Worm (Caenorhabditis elegans): ENCODE measurements around the gene lsy-2.

lsy-2 gene

DNA sequence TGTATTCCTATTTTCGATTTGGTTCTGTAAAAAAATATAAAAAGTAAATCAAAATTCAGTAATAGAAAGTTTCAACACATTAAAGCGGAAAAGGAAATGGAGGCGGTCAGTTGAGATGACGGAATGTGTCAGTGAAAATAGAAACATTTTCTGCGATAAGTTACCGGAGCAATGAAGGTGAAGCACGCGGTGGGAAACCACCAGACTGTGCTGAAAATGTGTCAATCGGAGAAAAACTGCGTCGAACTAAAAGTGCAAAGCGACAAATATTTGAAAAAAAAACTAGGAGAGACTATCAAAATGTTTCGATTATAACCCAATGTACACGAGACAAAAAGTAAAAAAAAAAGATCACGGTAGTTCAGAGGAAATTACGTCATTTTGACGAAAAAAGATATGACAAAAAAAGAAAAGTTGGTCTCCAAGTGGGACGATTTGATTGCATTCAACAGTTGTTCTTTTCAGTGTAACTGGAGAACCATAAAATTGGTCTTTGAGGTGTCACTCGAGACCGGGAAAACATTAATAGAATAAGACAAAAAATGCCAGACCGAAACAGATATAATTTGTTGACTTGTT is 19.0 kb upstream of the lsy-2 start, which contains the start of gene acl-4:
TSS of gene acl-4 (minus strand) at position 27 of the 579 bp plus-strand sequence.
- TF ChIP-seq R02D3.7 (tag; optimal IDR thresholded peaks at IDR 0.05): no peak
- TF ChIP-seq unc-39 (tag; optimal IDR thresholded peaks at IDR 0.05): no peak
- no peak for TF ChIP-seq nhr-76 (tag; optimal IDR thresholded peaks at IDR 0.05)
- TF ChIP-seq nhr-43 (tag; optimal IDR thresholded peaks at IDR 0.05; ENCODE audit: poor library complexity, severe bottlenecking): no peak
- TF ChIP-seq ama-1 (optimal IDR thresholded peaks at IDR 0.05): no peak
- TF ChIP-seq nhr-12 (tag; optimal IDR thresholded peaks at IDR 0.05): no peak
- TF ChIP-seq elt-2 (tag; optimal IDR thresholded peaks at IDR 0.05): peak; percentile 9
- no peak for TF ChIP-seq mdl-1 (tag; optimal IDR thresholded peaks at IDR 0.05)
- TF ChIP-seq sea-2 (GFP tag; optimal IDR thresholded peaks at IDR 0.05): no peak
- TF ChIP-seq aly-2 (tag; optimal IDR thresholded peaks at IDR 0.05): no peak
- peak; percentile 16 for TF ChIP-seq jun-1 (tag; optimal IDR thresholded peaks at IDR 0.05)

DNA sequence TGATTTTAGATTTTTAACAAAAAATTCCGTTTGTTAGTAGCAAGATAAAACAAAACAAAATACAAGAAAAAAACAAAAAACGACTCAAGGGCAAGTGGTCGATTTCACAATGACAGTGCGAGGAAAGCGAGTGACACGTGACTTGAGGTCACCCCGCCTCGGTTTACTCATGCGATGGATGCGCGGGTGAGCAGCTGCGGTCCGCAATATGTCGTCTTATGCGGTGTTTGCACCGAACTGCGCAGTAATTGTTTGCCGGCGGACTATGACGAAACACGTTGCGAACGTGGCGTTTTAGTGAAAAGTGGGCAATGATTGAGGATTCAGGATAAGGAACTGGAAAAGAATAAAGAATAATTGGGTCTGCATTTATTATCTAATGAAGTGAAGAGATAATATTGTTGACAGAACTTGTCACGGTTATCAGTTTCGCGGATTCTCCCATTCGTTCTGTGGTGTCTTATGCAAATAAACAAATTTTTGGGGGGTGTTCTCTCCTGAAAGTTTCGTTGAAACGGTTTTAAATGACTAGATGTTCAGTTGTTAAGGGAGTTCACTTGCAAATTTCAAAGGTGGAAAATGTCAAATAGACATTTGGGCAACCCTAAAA is 18.0 kb upstream of the lsy-2 start:
- TF ChIP-seq ZK546.5 (tag; optimal IDR thresholded peaks at IDR 0.05) (no peak), elt-3 (tag; optimal IDR thresholded peaks at IDR 0.05) (no peak), nhr-11 (tag; optimal IDR thresholded peaks at IDR 0.05) (no peak), fkh-10 (GFP tag; optimal IDR thresholded peaks at IDR 0.05) (no peak), ceh-28 (tag; optimal IDR thresholded peaks at IDR 0.05) (no peak), lsy-12 (tag; optimal IDR thresholded peaks at IDR 0.05) (peak; percentile 66), ama-1 (optimal IDR thresholded peaks at IDR 0.05) (no peak), pqm-1 (tag; optimal IDR thresholded peaks at IDR 0.05) (peak; percentile 4), snpc-4 (tag; optimal IDR thresholded peaks at IDR 0.05) (peak; percentile 10), egl-27 (tag; optimal IDR thresholded peaks at IDR 0.05) (no peak), nhr-237 (tag; optimal IDR thresholded peaks at IDR 0.05) (no peak), pha-4 (tag; optimal IDR thresholded peaks at IDR 0.05) (peak; percentile 69), ztf-11 (tag; optimal IDR thresholded peaks at IDR 0.05) (no peak), nhr-25 (tag; optimal IDR thresholded peaks at IDR 0.05) (peak; percentile 88), nhr-67 (tag; optimal IDR thresholded peaks at IDR 0.05) (no peak), elt-1 (tag; optimal IDR thresholded peaks at IDR 0.05) (peak; percentile 38), ceh-9 (tag; optimal IDR thresholded peaks at IDR 0.05) (no peak), zag-1 (tag; optimal IDR thresholded peaks at IDR 0.05) (no peak), nhr-23 (tag; optimal IDR thresholded peaks at IDR 0.05) (peak; percentile 71), lin-39 (tag; optimal IDR thresholded peaks at IDR 0.05) (peak; percentile 77), lin-15B (tag; optimal IDR thresholded peaks at IDR 0.05) (peak; percentile 26), fkh-2 (tag; optimal IDR thresholded peaks at IDR 0.05) (no peak), ceh-82 (tag; optimal IDR thresholded peaks at IDR 0.05) (no peak), nhr-28 (tag; optimal IDR thresholded peaks at IDR 0.05) (no peak), daf-12 (tag; optimal IDR thresholded peaks at IDR 0.05) (no peak), nhr-76 (tag; optimal IDR thresholded peaks at IDR 0.05) (no peak), nhr-12 (tag; optimal IDR thresholded peaks at IDR 0.05) (no peak), fos-1 (tag; optimal IDR thresholded peaks at IDR 0.05) (no peak), sea-2 (GFP tag; optimal IDR thresholded peaks at IDR 0.05) (no peak), mdl-1 (tag; optimal IDR thresholded peaks at IDR 0.05) (peak; percentile 55), eor-1 (tag; optimal IDR thresholded peaks at IDR 0.05) (no peak), elt-2 (tag; optimal IDR thresholded peaks at IDR 0.05) (peak; percentile 68), nhr-43 (tag; optimal IDR thresholded peaks at IDR 0.05; ENCODE audit: poor library complexity, severe bottlenecking) (peak; percentile 24), mml-1 (tag; optimal IDR thresholded peaks at IDR 0.05) (no peak), skn-1 (tag; optimal IDR thresholded peaks at IDR 0.05) (peak; percentile 41), ceh-16 (tag; optimal IDR thresholded peaks at IDR 0.05) (no peak), jun-1 (tag; optimal IDR thresholded peaks at IDR 0.05) (peak; percentile 39), egl-5 (tag; optimal IDR thresholded peaks at IDR 0.05) (no peak), aly-2 (tag; optimal IDR thresholded peaks at IDR 0.05) (no peak), R02D3.7 (tag; optimal IDR thresholded peaks at IDR 0.05) (no peak), unc-39 (tag; optimal IDR thresholded peaks at IDR 0.05) (no peak), hmg-11 (tag; optimal IDR thresholded peaks at IDR 0.05) (peak; percentile 81), unc-62 (GFP tag; optimal IDR thresholded peaks at IDR 0.05) (no peak), ztf-4 (tag; optimal IDR thresholded peaks at IDR 0.05) (no peak), nfya-1 (tag; optimal IDR thresholded peaks at IDR 0.05; ENCODE audit: insufficient read depth) (peak; percentile 72), nhr-77 (tag; optimal IDR thresholded peaks at IDR 0.05) (no peak), tbx-2 (tag; optimal IDR thresholded peaks at IDR 0.05) (peak; percentile 26)
